Worm (Caenorhabditis elegans): ENCODE measurements around the gene tax-4.

DNA sequence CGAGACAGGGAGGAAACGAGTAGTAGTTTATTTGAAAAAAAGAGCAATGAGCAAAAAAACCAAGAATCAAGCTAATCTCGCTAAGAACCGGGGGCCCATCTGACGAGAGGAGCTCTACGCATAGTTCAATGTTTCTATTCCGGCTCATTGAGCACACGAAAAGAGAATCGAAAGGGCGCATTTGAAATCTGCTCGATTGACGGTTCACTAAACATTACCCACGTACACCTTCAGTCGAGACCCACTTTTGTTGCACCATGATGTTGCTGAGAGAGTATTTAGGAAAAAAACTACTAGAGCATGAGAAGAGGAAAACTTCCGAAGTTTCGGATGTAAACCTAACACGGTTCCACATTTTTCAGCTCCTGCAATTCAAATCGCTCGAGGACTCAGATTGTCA, 43.6 kb downstream of the tax-4 start:
- no peak for TF ChIP-seq hlh-13 (GFP tag; optimal IDR thresholded peaks at IDR 0.05)
- no peak for TF ChIP-seq pha-4 (tag; optimal IDR thresholded peaks at IDR 0.05)
- no peak for TF ChIP-seq elt-2 (tag; optimal IDR thresholded peaks at IDR 0.05)
- no peak for TF ChIP-seq tbx-2 (tag; optimal IDR thresholded peaks at IDR 0.05)
- TF ChIP-seq ceh-9 (tag; optimal IDR thresholded peaks at IDR 0.05) = no peak
- TF ChIP-seq ceh-2 (tag; optimal IDR thresholded peaks at IDR 0.05) = no peak
- no peak for TF ChIP-seq sox-2 (GFP tag; IDR thresholded peaks at IDR 0.05)
- no peak for TF ChIP-seq ama-1 (optimal IDR thresholded peaks at IDR 0.05)
- TF ChIP-seq nhr-11 (tag; optimal IDR thresholded peaks at IDR 0.05) = no peak
- TF ChIP-seq eyg-1 (tag; optimal IDR thresholded peaks at IDR 0.05) = no peak

All from whole organism, late embryonic.